Worm (Caenorhabditis elegans): ENCODE data around the gene eco-1.

ce11 chrIII:7375434-7375833, 16.5 kb upstream of the eco-1 start:
- TF ChIP-seq unc-39 (tag; optimal IDR thresholded peaks at IDR 0.05): no peak
- no peak for TF ChIP-seq nhr-2 (tag; optimal IDR thresholded peaks at IDR 0.05)
- no peak for TF ChIP-seq sptf-1 (tag; optimal IDR thresholded peaks at IDR 0.05)
- TF ChIP-seq unc-62 (GFP tag; optimal IDR thresholded peaks at IDR 0.05): no peak
- no peak for TF ChIP-seq blmp-1 (tag; optimal IDR thresholded peaks at IDR 0.05)
- no peak for TF ChIP-seq lin-13 (tag; optimal IDR thresholded peaks at IDR 0.05)
